Worm (Caenorhabditis elegans): Measurements from ENCODE around the gene stdh-4.

DNA sequence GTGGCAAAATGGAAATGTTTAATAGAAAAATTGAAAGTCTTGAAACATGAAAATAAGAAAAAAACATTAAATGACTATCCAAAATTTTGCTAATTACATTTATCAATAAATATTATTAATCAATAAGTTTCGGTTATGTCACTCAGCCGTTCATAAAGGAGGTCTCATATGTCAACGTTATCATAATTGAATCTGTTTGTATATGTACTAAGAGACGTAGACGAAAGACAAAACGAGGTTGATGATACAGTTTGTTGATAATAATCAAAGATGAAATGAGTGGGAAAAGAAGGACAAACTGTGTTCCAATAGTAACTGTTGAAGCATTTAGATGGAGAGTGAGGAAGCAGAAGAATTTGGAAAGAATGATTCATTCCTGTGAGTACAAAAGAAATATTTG is 37.8 kb downstream of the stdh-4 start:
- TF ChIP-seq dsc-1 (tag; optimal IDR thresholded peaks at IDR 0.05) (no peak), elt-3 (tag; optimal IDR thresholded peaks at IDR 0.05) (no peak), unc-130 (tag; optimal IDR thresholded peaks at IDR 0.05) (no peak), elt-2 (tag; optimal IDR thresholded peaks at IDR 0.05) (no peak), fos-1 (tag; optimal IDR thresholded peaks at IDR 0.05) (no peak), fkh-10 (GFP tag; optimal IDR thresholded peaks at IDR 0.05) (no peak), rnt-1 (tag; optimal IDR thresholded peaks at IDR 0.05) (no peak), ztf-4 (tag; optimal IDR thresholded peaks at IDR 0.05) (no peak), nhr-76 (tag; optimal IDR thresholded peaks at IDR 0.05) (no peak)

All from whole organism, L1 larva.